Fruit fly (Drosophila melanogaster) whole organism, embryonic: ENCODE results near the gene Ppt1.

ENCODE experiments used
- Abd-B ChIP-seq: fragments of 200-800 bp; sonication (Bioruptor generic); optimal IDR thresholded peaks from 2 replicates; lab custom pipeline; 2018; ENCODE audit warnings: missing biosample characterization, mild to moderate bottlenecking, missing genetic modification characterization, moderate library complexity
- Aef1 ChIP-seq: fragments of 200-800 bp; sonication (Bioruptor generic); IDR thresholded peaks from 3 replicates; pipeline ENCODE4 v1.3.6; 2022; ENCODE audit warnings: missing biosample characterization, missing genetic modification characterization
- Awh ChIP-seq: fragments of 200-800 bp; sonication (Bioruptor generic); IDR thresholded peaks from 2 replicates; pipeline ENCODE4, ENCODE4 v1.3.6; 2022; ENCODE audit warnings: missing biosample characterization, missing genetic modification characterization
- CG10267 ChIP-seq: fragments of 200-800 bp; sonication (Bioruptor generic); optimal IDR thresholded peaks from 2 replicates; lab custom pipeline; 2018; ENCODE audit warnings: missing biosample characterization, mild to moderate bottlenecking, missing genetic modification characterization, moderate library complexity
- CG10366 ChIP-seq: fragments of 200-800 bp; sonication (Bioruptor generic); IDR thresholded peaks from 2 replicates; pipeline ENCODE4 v1.3.6; 2022; ENCODE audit warnings: missing biosample characterization, missing genetic modification characterization
- CG10959 ChIP-seq: fragments of 200-800 bp; sonication (Bioruptor generic); IDR thresholded peaks from 2 replicates; pipeline ENCODE4 v1.3.6; 2022; ENCODE audit warnings: missing biosample characterization, missing genetic modification characterization
- CG10979 ChIP-seq: fragments of 200-800 bp; sonication (Bioruptor generic); optimal IDR thresholded peaks from 2 replicates; lab custom pipeline; 2018; ENCODE audit warnings: missing biosample characterization, mild to moderate bottlenecking, missing genetic modification characterization, moderate library complexity
- CG11093 ChIP-seq: fragments of 200-800 bp; sonication (Bioruptor generic); IDR thresholded peaks from 3 replicates; pipeline ENCODE4 v1.3.6; 2022; ENCODE audit warnings: missing biosample characterization, missing genetic modification characterization
- CG11247 ChIP-seq: fragments of 200-800 bp; sonication (Bioruptor generic); IDR thresholded peaks from 2 replicates; pipeline ENCODE4 v1.3.6; 2022; ENCODE audit warnings: missing biosample characterization, missing genetic modification characterization
- CG12391 ChIP-seq: fragments of 200-800 bp; sonication (Bioruptor generic); optimal IDR thresholded peaks from 3 replicates; lab custom pipeline; 2018; ENCODE audit warnings: missing biosample characterization, mild to moderate bottlenecking, missing genetic modification characterization, moderate library complexity
- CG13424 ChIP-seq: fragments of 200-800 bp; sonication (Bioruptor generic); optimal IDR thresholded peaks from 2 replicates; lab custom pipeline; 2019; ENCODE audit warnings: missing biosample characterization, mild to moderate bottlenecking, missing genetic modification characterization, moderate library complexity
- CG1529 ChIP-seq: fragments of 200-800 bp; sonication (Bioruptor generic); optimal IDR thresholded peaks from 3 replicates; lab custom pipeline; 2018; ENCODE audit warnings: missing biosample characterization, missing genetic modification characterization
- CG2120 ChIP-seq: fragments of 200-800 bp; sonication (Bioruptor generic); optimal IDR thresholded peaks from 3 replicates; lab custom pipeline; 2016; ENCODE audit warnings: missing biosample characterization, missing genetic modification characterization
- CG2199 ChIP-seq: fragments of 200-800 bp; sonication (Bioruptor generic); IDR thresholded peaks from 3 replicates; pipeline ENCODE4 v1.3.6; 2022; ENCODE audit warnings: missing biosample characterization, missing genetic modification characterization
- CG2712 ChIP-seq: fragments of 200-800 bp; optimal IDR thresholded peaks from 3 replicates; lab custom pipeline; 2019; ENCODE audit warnings: missing biosample characterization, mild to moderate bottlenecking, missing genetic modification characterization, moderate library complexity
- CG31441 ChIP-seq: fragments of 200-800 bp; sonication (Bioruptor generic); IDR thresholded peaks from 2 replicates; pipeline ENCODE4 v1.3.6; 2022; ENCODE audit warnings: missing biosample characterization, missing genetic modification characterization
- CG34422 ChIP-seq: fragments of 200-800 bp; sonication (Bioruptor generic); IDR thresholded peaks from 3 replicates; pipeline ENCODE4 v1.3.6; 2022; ENCODE audit warnings: missing biosample characterization, missing genetic modification characterization
- CG5245 ChIP-seq: fragments of 200-800 bp; sonication (Bioruptor generic); optimal IDR thresholded peaks from 3 replicates; lab custom pipeline; 2016; ENCODE audit warnings: missing biosample characterization, missing genetic modification characterization
- CG6272 ChIP-seq: fragments of 200-800 bp; sonication (Bioruptor generic); IDR thresholded peaks from 2 replicates; pipeline ENCODE4 v1.3.6; 2022; ENCODE audit warnings: missing biosample characterization, missing genetic modification characterization
- CG6689 ChIP-seq: fragments of 200-800 bp; sonication (Bioruptor generic); IDR thresholded peaks from 2 replicates; pipeline ENCODE4 v1.3.6; 2022; ENCODE audit warnings: missing biosample characterization, missing genetic modification characterization
- CG6765 ChIP-seq: fragments of 200-800 bp; sonication (Bioruptor generic); optimal IDR thresholded peaks from 3 replicates; lab custom pipeline; 2017; ENCODE audit warnings: missing biosample characterization, mild to moderate bottlenecking, missing genetic modification characterization
- CG7372 ChIP-seq: fragments of 200-800 bp; sonication (Bioruptor generic); IDR thresholded peaks from 2 replicates; pipeline ENCODE4 v1.3.6; 2022; ENCODE audit warnings: missing biosample characterization, missing genetic modification characterization
- CG8944 ChIP-seq: fragments of 200-800 bp; sonication (Bioruptor generic); optimal IDR thresholded peaks from 3 replicates; lab custom pipeline; 2016; ENCODE audit warnings: missing biosample characterization, missing genetic modification characterization
- CG9727 ChIP-seq: fragments of 200-800 bp; sonication (Bioruptor generic); optimal IDR thresholded peaks from 3 replicates; lab custom pipeline; 2017; ENCODE audit warnings: missing biosample characterization, mild to moderate bottlenecking, missing genetic modification characterization
- CoRest ChIP-seq: fragments of 200-800 bp; sonication (Bioruptor generic); optimal IDR thresholded peaks from 3 replicates; lab custom pipeline; 2018; ENCODE audit warnings: missing biosample characterization, mild to moderate bottlenecking, missing genetic modification characterization, moderate library complexity
- D ChIP-seq, 2 experiments: fragments of 200-800 bp in 1 of 2; fragments of >200 bp in 1 of 2; sonication (Bioruptor generic) in 1 of 2; optimal IDR thresholded peaks; 2 replicates in 1 of 2; 3 replicates in 1 of 2; lab custom pipeline; 2017; ENCODE audit warnings: mild to moderate bottlenecking in 1 of 2, missing biosample characterization in 1 of 2, missing genetic modification characterization in 1 of 2, missing genetic modification reagents in 1 of 2
- E2f1 ChIP-seq: fragments of 200-800 bp; sonication (Bioruptor generic); IDR thresholded peaks from 2 replicates; pipeline ENCODE4 v1.3.6; 2022; ENCODE audit warnings: missing biosample characterization, missing genetic modification characterization
- Gsc ChIP-seq: fragments of 200-800 bp; sonication (Bioruptor generic); IDR thresholded peaks from 2 replicates; pipeline ENCODE4 v1.3.6; 2022; ENCODE audit warnings: missing biosample characterization, missing genetic modification characterization
- Gug ChIP-seq: fragments of 200-800 bp; sonication (Bioruptor generic); IDR thresholded peaks from 4 replicates; pipeline ENCODE4 v1.3.6; 2022; ENCODE audit warnings: missing biosample characterization, missing genetic modification characterization
- Pdp1 ChIP-seq, 2 experiments: fragments of 200-800 bp; sonication (Bioruptor generic); optimal IDR thresholded peaks; 3 replicates each; lab custom pipeline; 2016; ENCODE audit warnings: missing biosample characterization in 2 of 2, missing genetic modification characterization in 2 of 2, mild to moderate bottlenecking in 1 of 2, moderate library complexity in 1 of 2
- Sox100B ChIP-seq: fragments of 200-800 bp; sonication (Bioruptor generic); optimal IDR thresholded peaks from 3 replicates; lab custom pipeline; 2018; ENCODE audit warnings: missing biosample characterization, mild to moderate bottlenecking, missing genetic modification characterization
- Xbp1 ChIP-seq: fragments of 200-800 bp; sonication (Bioruptor generic); optimal IDR thresholded peaks from 3 replicates; lab custom pipeline; 2016; ENCODE audit warnings: missing biosample characterization, mild to moderate bottlenecking, missing genetic modification characterization
- danr ChIP-seq: fragments of 200-800 bp; sonication (Bioruptor generic); IDR thresholded peaks from 2 replicates; pipeline ENCODE4 v1.3.6; 2022; ENCODE audit warnings: missing biosample characterization, missing genetic modification characterization
- dmrt11E ChIP-seq: fragments of 200-800 bp; sonication (Bioruptor generic); optimal IDR thresholded peaks from 3 replicates; lab custom pipeline; 2018; ENCODE audit warnings: missing biosample characterization, mild to moderate bottlenecking, missing genetic modification characterization, moderate library complexity
- dmrt99B ChIP-seq: fragments of 200-800 bp; sonication (Bioruptor generic); optimal IDR thresholded peaks from 2 replicates; lab custom pipeline; 2018; ENCODE audit warnings: missing biosample characterization, mild to moderate bottlenecking, missing genetic modification characterization, moderate library complexity
- gce ChIP-seq: fragments of 200-800 bp; sonication (Bioruptor generic); IDR thresholded peaks from 3 replicates; pipeline ENCODE4 v1.3.6; 2022; ENCODE audit warnings: missing biosample characterization, missing genetic modification characterization
- grau ChIP-seq: fragments of 200-800 bp; optimal IDR thresholded peaks from 3 replicates; lab custom pipeline; 2019; ENCODE audit warnings: missing biosample characterization, mild to moderate bottlenecking, missing genetic modification characterization, moderate library complexity
- lov ChIP-seq, 2 experiments: fragments of 200-800 bp in 1 of 2; fragments of >200 bp in 1 of 2; sonication (Bioruptor generic) in 1 of 2; IDR thresholded peaks in 1 of 2; optimal IDR thresholded peaks in 1 of 2; 2 replicates in 1 of 2; 3 replicates in 1 of 2; pipeline versions ENCODE4 v1.3.6 to Lab custom; 2017 to 2022; ENCODE audit warnings: missing biosample characterization in 1 of 2, missing genetic modification characterization in 1 of 2
- maf-S ChIP-seq: fragments of 200-800 bp; sonication (Bioruptor generic); optimal IDR thresholded peaks from 2 replicates; lab custom pipeline; 2016; ENCODE audit warnings: missing biosample characterization, missing genetic modification characterization
- otp ChIP-seq: fragments of 200-800 bp; sonication (Bioruptor generic); IDR thresholded peaks from 3 replicates; pipeline ENCODE4, ENCODE4 v1.3.6; 2022; ENCODE audit warnings: missing biosample characterization, missing genetic modification characterization
- peb ChIP-seq: fragments of 200-800 bp; sonication (Bioruptor generic); IDR thresholded peaks from 2 replicates; pipeline ENCODE4 v1.3.6; 2022; ENCODE audit warnings: missing biosample characterization, missing genetic modification characterization
- pum ChIP-seq: fragments of 200-800 bp; sonication (Bioruptor generic); optimal IDR thresholded peaks from 2 replicates; lab custom pipeline; 2016; ENCODE audit warnings: missing biosample characterization, missing genetic modification characterization
- row ChIP-seq: fragments of 200-800 bp; sonication (Bioruptor generic); IDR thresholded peaks from 3 replicates; pipeline ENCODE4 v1.3.6; 2022; ENCODE audit warnings: missing biosample characterization, missing genetic modification characterization
- so ChIP-seq: fragments of 200-800 bp; sonication (Bioruptor generic); IDR thresholded peaks from 3 replicates; pipeline ENCODE4 v1.3.6; 2022; ENCODE audit warnings: missing biosample characterization, missing genetic modification characterization
- tio ChIP-seq: fragments of 200-800 bp; sonication (Bioruptor generic); optimal IDR thresholded peaks from 2 replicates; lab custom pipeline; 2017; ENCODE audit warnings: missing biosample characterization, missing genetic modification characterization, inconsistent platforms
- trem ChIP-seq: fragments of 200-800 bp; optimal IDR thresholded peaks from 3 replicates; lab custom pipeline; 2019; ENCODE audit warnings: missing biosample characterization, mild to moderate bottlenecking, missing genetic modification characterization, moderate library complexity
- unpg ChIP-seq: fragments of 200-800 bp; sonication (Bioruptor generic); optimal IDR thresholded peaks from 3 replicates; lab custom pipeline; 2018; ENCODE audit warnings: missing biosample characterization, mild to moderate bottlenecking, missing genetic modification characterization, moderate library complexity

Gene Ppt1

DNA sequence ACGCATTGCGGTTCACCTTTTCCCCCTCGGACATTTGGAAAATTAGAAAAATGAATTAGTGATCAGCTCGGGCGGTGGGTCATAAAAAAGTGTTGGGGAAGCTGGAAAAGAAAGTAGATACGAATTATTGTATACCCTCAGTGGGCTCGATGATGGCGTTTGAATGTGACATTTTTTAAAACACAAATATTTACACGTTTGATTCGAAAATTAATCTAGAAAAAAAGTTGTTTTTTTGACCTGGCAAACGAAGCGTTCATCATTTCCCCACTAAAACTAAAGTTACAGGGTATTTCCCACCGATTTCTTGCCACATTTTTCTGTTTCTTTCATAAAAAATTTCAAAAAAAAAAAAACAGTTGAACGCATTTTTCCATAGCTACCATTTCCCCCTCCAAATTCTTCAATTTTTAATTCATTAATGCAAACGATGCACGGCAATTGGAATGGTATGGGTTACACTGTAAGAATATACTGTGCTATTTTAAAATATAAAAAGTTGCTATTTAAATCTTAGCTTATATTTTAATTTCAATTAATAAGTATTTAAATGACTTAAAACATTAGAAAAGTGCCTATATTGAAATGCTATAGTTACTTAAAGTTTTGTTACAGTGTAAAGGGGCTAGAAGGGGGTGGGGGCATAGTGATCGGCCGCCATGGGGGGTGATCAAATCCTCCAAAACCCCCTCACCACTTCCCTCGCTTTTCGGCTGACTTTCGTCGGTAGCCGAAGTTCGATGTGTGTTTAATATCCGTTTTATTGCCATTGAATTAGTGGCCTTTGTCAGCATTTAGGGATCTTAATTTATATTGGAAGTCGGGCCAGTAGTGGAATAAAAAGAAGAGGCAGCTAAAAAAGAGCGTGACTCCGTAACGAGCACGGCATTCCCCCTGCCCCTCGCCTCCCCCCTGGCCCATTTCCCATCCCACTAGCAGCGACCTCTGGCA lies 18.4 kb downstream of the Ppt1 start (continued):
- TF ChIP-seq unpg (GFP tag; lab: Kevin White, UChicago): peak; percentile 21
- peak; percentile 14 for TF ChIP-seq trem (tag; lab: Kevin White, UChicago)
- peak; percentile 55 for TF ChIP-seq CG10267 (tag; lab: Kevin White, UChicago)
- peak; percentile 60; the same call in 1 of the 2 replicates for TF ChIP-seq CG10366 (GFP tag; lab: Robert Waterston, UW)
- peak; percentile 29; the same call in 2 of the 3 replicates for TF ChIP-seq CG34422
- peak; percentile 75 for TF ChIP-seq CG31441
- no peak for TF ChIP-seq CG6765
- peak; percentile 67 for TF ChIP-seq row
- peak; percentile 43 for TF ChIP-seq CG12391 (tag; lab: Kevin White, UChicago)
- TF ChIP-seq Abd-B (GFP tag; lab: Kevin White, UChicago): peak; percentile 49
- TF ChIP-seq CG9727 (GFP tag; lab: Kevin White, UChicago): peak; percentile 61
- TF ChIP-seq CG6689: peak; percentile 68; the same call in 1 of the 2 replicates
- no peak for TF ChIP-seq D (optimal IDR thresholded peaks at IDR 0.05; lab: Kevin White, UChicago)
- TF ChIP-seq D (GFP tag; optimal IDR thresholded peaks at IDR 0.05; lab: Kevin White, UChicago): peak; percentile 45
- TF ChIP-seq dmrt11E (tag; lab: Kevin White, UChicago): peak; percentile 82
- TF ChIP-seq CG10979: peak; percentile 73
- TF ChIP-seq lov (optimal IDR thresholded peaks at IDR 0.05; lab: Kevin White, UChicago): no peak
- peak; percentile 86 for TF ChIP-seq lov (GFP tag; IDR thresholded peaks at IDR 0.05; lab: Robert Waterston, UW)
- 0 out of 3 replicates have a peak, but pooled peaks have one; percentile 22 for TF ChIP-seq so (GFP tag; lab: Robert Waterston, UW)
- peak; percentile 53; the same call in 2 of the 4 replicates for TF ChIP-seq Gug
- 0 out of 2 replicates have a peak, but pooled peaks have one; percentile 7 for TF ChIP-seq CG7372 (GFP tag; lab: Robert Waterston, UW)
- peak; percentile 84 for TF ChIP-seq Awh
- peak; percentile 10 for TF ChIP-seq Sox100B (GFP tag; lab: Kevin White, UChicago)
- peak; percentile 85 for TF ChIP-seq otp
- peak in 1 of 2 experiments; percentile 29 for TF ChIP-seq Pdp1 (GFP tag; optimal IDR thresholded peaks at IDR 0.05; lab: Kevin White, UChicago)
- peak; percentile 48; the same call in 1 of the 3 replicates for TF ChIP-seq gce (GFP tag; lab: Robert Waterston, UW)
- peak; percentile 65; the same call in 2 of the 3 replicates for TF ChIP-seq CG11093 (GFP tag; lab: Robert Waterston, UW)
- peak; percentile 9 for TF ChIP-seq tio (GFP tag; lab: Kevin White, UChicago)
- TF ChIP-seq danr (GFP tag; lab: Robert Waterston, UW): peak; percentile 20; the same call in 1 of the 2 replicates
- peak; percentile 27; the same call in 1 of the 2 replicates for TF ChIP-seq CG11247
- TF ChIP-seq CG10959 (GFP tag; lab: Robert Waterston, UW): peak; percentile 74
- peak; percentile 51; the same call in 1 of the 2 replicates for TF ChIP-seq CG6272
- TF ChIP-seq Aef1: no peak
- TF ChIP-seq peb (GFP tag; lab: Robert Waterston, UW): peak; percentile 62
- TF ChIP-seq Gsc: peak; percentile 43; the same call in 1 of the 2 replicates
- TF ChIP-seq CG8944: peak; percentile 21
- peak; percentile 51 for TF ChIP-seq E2f1
- peak; percentile 38 for TF ChIP-seq CoRest (tag; lab: Kevin White, UChicago)
- peak; percentile 17 for TF ChIP-seq Xbp1 (GFP tag; lab: Kevin White, UChicago)
- peak; percentile 6 for TF ChIP-seq pum (GFP tag; lab: Kevin White, UChicago)
- peak; percentile 28; the same call in 1 of the 3 replicates for TF ChIP-seq CG2199 (GFP tag; lab: Robert Waterston, UW)
- TF ChIP-seq grau (tag; lab: Kevin White, UChicago): peak; percentile 32
- peak; percentile 24 for TF ChIP-seq CG13424 (tag; lab: Kevin White, UChicago)
- peak; percentile 78 for TF ChIP-seq CG2712
- no peak for TF ChIP-seq CG5245 (GFP tag; lab: Kevin White, UChicago)
- peak; percentile 18 for TF ChIP-seq CG1529 (GFP tag; lab: Kevin White, UChicago)
- TF ChIP-seq dmrt99B (tag; lab: Kevin White, UChicago): peak; percentile 44
- no peak for TF ChIP-seq maf-S
- no peak for TF ChIP-seq CG2120 (GFP tag; lab: Kevin White, UChicago)
